Worm (Caenorhabditis elegans) whole organism, midembryonic: Measurements from ENCODE around the gene F25E5.9.

Source experiments
- cog-1 ChIP-seq: sonication (generic microtip); optimal IDR thresholded peaks from 2 replicates; lab custom pipeline; 2016; ENCODE audit warnings: missing genetic modification characterization, missing compliant biosample characterization
- flt-1 ChIP-seq: fragments of 200-800 bp; sonication (Bioruptor generic); IDR thresholded peaks from 2 replicates; pipeline ENCODE4 v1.3.6; 2022; ENCODE audit warnings: missing genetic modification characterization, missing compliant biosample characterization
- klf-2 ChIP-seq: fragments of 200-800 bp; sonication (Bioruptor generic); conservative IDR thresholded peaks from 2 replicates; pipeline ENCODE4 v1.3.6; 2022; ENCODE audit warnings: missing genetic modification reagents, missing genetic modification characterization, missing compliant biosample characterization
- med-1 ChIP-seq: sonication (generic microtip); optimal IDR thresholded peaks from 2 replicates; lab custom pipeline; 2017; ENCODE audit warnings: missing genetic modification characterization, mild to moderate bottlenecking, missing compliant biosample characterization, antibody characterized with exemption, missing genetic modification reagents; ENCODE audit not compliant: insufficient read depth
- tab-1 ChIP-seq: fragments of 200-800 bp; sonication (Bioruptor generic); IDR thresholded peaks from 2 replicates; pipeline ENCODE4 v1.3.6; 2022; ENCODE audit warnings: missing genetic modification characterization, missing compliant biosample characterization
- ztf-23 ChIP-seq: fragments of 200-800 bp; sonication (Bioruptor generic); IDR thresholded peaks from 2 replicates; pipeline ENCODE4 v1.3.6; 2022; ENCODE audit warnings: missing genetic modification reagents, missing genetic modification characterization, missing compliant biosample characterization

DNA sequence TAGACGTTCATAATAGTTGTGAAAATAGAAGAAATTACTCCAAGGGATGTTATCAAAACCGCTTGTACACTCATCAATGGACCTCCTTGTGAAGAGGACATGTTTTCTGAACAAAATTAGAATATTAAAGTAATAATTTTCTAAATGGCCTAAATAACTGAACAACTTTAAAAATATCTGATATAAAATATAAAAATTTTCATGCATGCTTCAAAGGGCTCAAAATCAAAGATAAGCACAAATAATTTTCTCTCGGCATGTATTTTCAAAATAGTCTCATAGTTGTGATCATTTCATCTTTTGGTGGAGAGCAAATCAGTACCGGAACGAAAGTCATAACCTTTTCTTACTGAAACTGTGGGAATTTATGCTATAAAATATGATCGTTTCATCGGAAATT, 47.3 kb upstream of the F25E5.9 start, which contains the start of gene srbc-8:
- TF ChIP-seq med-1 (GFP tag; lab: Kevin White, UChicago) = no peak
- TF ChIP-seq flt-1 (GFP tag; lab: Robert Waterston, UW) = no peak
- no peak for TF ChIP-seq tab-1 (GFP tag; lab: Robert Waterston, UW)
- TF ChIP-seq ztf-23 (GFP tag; lab: Robert Waterston, UW) = no peak
- no peak for TF ChIP-seq klf-2 (GFP tag; lab: Robert Waterston, UW)
- no peak for TF ChIP-seq cog-1 (tag; lab: Kevin White, UChicago)
